Fruit fly (Drosophila melanogaster) whole organism, pupa: ENCODE data around the gene CG13137.

Experiments used
- CG10348 ChIP-seq: fragments of 200-800 bp; sonication (Bioruptor generic); IDR thresholded peaks from 2 replicates; pipeline ENCODE4 v1.3.6; 2022; ENCODE audit warnings: missing biosample characterization, missing genetic modification characterization
- CG12605 ChIP-seq: fragments of 200-800 bp; sonication (Bioruptor generic); IDR thresholded peaks from 2 replicates; pipeline ENCODE4 v1.3.6; 2022; ENCODE audit warnings: missing biosample characterization, missing genetic modification characterization
- CG14655 ChIP-seq: fragments of 200-800 bp; sonication (Bioruptor generic); optimal IDR thresholded peaks from 3 replicates; lab custom pipeline; 2017; ENCODE audit warnings: mild to moderate bottlenecking, missing biosample characterization, missing genetic modification reagents, missing genetic modification characterization
- CG15710 ChIP-seq: fragments of 200-800 bp; sonication (Bioruptor generic); optimal IDR thresholded peaks from 2 replicates; lab custom pipeline; 2018; ENCODE audit warnings: missing biosample characterization, mild to moderate bottlenecking, missing genetic modification characterization, moderate library complexity
- CG17806 ChIP-seq: fragments of 200-800 bp; sonication (Bioruptor generic); optimal IDR thresholded peaks from 2 replicates; lab custom pipeline; 2018; ENCODE audit warnings: missing biosample characterization, mild to moderate bottlenecking, missing genetic modification characterization, moderate library complexity
- CG34367 ChIP-seq: fragments of 200-800 bp; sonication (Bioruptor generic); optimal IDR thresholded peaks from 2 replicates; lab custom pipeline; 2018; ENCODE audit warnings: missing biosample characterization, mild to moderate bottlenecking, missing genetic modification characterization
- CG4496 ChIP-seq: fragments of 200-800 bp; sonication (Bioruptor generic); IDR thresholded peaks from 3 replicates; pipeline ENCODE4 v1.3.6; 2022; ENCODE audit warnings: missing biosample characterization, missing genetic modification characterization
- CG8159 ChIP-seq: fragments of 200-800 bp; sonication (Bioruptor generic); optimal IDR thresholded peaks from 3 replicates; lab custom pipeline; 2018; ENCODE audit warnings: missing biosample characterization, mild to moderate bottlenecking, missing genetic modification characterization, moderate library complexity
- CG8301 ChIP-seq: fragments of 200-800 bp; sonication (Bioruptor generic); optimal IDR thresholded peaks from 2 replicates; lab custom pipeline; 2018; ENCODE audit warnings: missing biosample characterization, mild to moderate bottlenecking, missing genetic modification characterization
- D1 ChIP-seq: fragments of 200-800 bp; sonication (Bioruptor generic); optimal IDR thresholded peaks from 2 replicates; lab custom pipeline; 2018; ENCODE audit warnings: missing biosample characterization, mild to moderate bottlenecking, missing genetic modification characterization, moderate library complexity
- EcR ChIP-seq: fragments of 200-800 bp; sonication (Bioruptor generic); optimal IDR thresholded peaks from 3 replicates; lab custom pipeline; 2019; ENCODE audit warnings: missing biosample characterization, missing genetic modification characterization, mild to moderate bottlenecking, moderate library complexity, missing genetic modification reagents
- Ets98B ChIP-seq: fragments of 200-800 bp; sonication (Bioruptor generic); IDR thresholded peaks from 2 replicates; pipeline ENCODE4 v1.3.6; 2022; ENCODE audit warnings: missing biosample characterization, missing genetic modification characterization
- Pif1A ChIP-seq: fragments of 200-800 bp; sonication (Bioruptor generic); optimal IDR thresholded peaks from 3 replicates; lab custom pipeline; 2016; ENCODE audit warnings: missing biosample characterization, missing genetic modification characterization
- Pif1B ChIP-seq: fragments of 200-800 bp; sonication (Bioruptor generic); optimal IDR thresholded peaks from 3 replicates; lab custom pipeline; 2016; ENCODE audit warnings: missing biosample characterization, missing genetic modification characterization
- Snoo ChIP-seq: fragments of 200-800 bp; sonication (Bioruptor generic); optimal IDR thresholded peaks from 3 replicates; lab custom pipeline; 2017; ENCODE audit warnings: missing biosample characterization, mild to moderate bottlenecking, missing genetic modification characterization, inconsistent platforms
- fd96Ca ChIP-seq: fragments of 200-800 bp; sonication (Bioruptor generic); IDR thresholded peaks from 3 replicates; pipeline ENCODE4 v1.3.6; 2022; ENCODE audit warnings: missing biosample characterization, missing genetic modification characterization
- gl ChIP-seq: fragments of 200-800 bp; sonication (Bioruptor generic); optimal IDR thresholded peaks from 2 replicates; lab custom pipeline; 2018; ENCODE audit warnings: missing biosample characterization, mild to moderate bottlenecking, missing genetic modification characterization
- rn ChIP-seq: fragments of 200-800 bp; sonication (Bioruptor generic); IDR thresholded peaks from 2 replicates; pipeline ENCODE4 v1.3.6; 2022; ENCODE audit warnings: missing biosample characterization, missing genetic modification characterization

CG13137 gene

dm6 chr2L:10210631-10211557 is 38.4 kb downstream of the CG13137 start, which contains the start of the genes CG5727 and ath:
Gene CG5727 (minus strand): TSS chr2L:10210681.
Gene ath (plus strand): TSS chr2L:10211143.
- TF ChIP-seq Pif1A, result no peak
- TF ChIP-seq CG17806, result peak; percentile 10

DNA sequence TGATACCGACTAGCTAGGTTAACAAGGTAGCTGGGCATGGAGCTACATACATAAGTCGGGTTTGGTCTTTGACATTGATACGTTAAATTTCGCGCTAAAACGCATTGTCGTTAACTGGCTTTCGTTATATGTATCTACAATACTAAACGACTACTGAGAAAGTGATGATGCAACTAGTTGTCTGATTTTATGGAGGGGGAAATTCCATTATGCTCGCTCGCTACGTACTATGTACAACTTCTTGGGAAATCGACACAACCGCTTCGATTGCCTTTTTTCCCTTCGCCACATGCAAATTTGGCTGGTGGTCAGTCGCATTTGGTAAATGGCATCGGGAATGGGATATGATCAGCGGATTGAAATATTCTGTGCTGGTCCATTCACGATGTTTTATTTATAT is 47.5 kb downstream of the CG13137 start:
- TF ChIP-seq gl (tag; lab: Kevin White, UChicago) (no peak), Ets98B (no peak), D1 (tag; lab: Kevin White, UChicago) (no peak), EcR (GFP tag; lab: Kevin White, UChicago) (no peak), Snoo (tag; lab: Kevin White, UChicago) (no peak), CG14655 (GFP tag; lab: Kevin White, UChicago) (no peak), Pif1A (no peak), CG15710 (tag; lab: Kevin White, UChicago) (no peak), Pif1B (GFP tag; lab: Kevin White, UChicago) (no peak), CG8159 (tag; lab: Kevin White, UChicago) (no peak)

DNA sequence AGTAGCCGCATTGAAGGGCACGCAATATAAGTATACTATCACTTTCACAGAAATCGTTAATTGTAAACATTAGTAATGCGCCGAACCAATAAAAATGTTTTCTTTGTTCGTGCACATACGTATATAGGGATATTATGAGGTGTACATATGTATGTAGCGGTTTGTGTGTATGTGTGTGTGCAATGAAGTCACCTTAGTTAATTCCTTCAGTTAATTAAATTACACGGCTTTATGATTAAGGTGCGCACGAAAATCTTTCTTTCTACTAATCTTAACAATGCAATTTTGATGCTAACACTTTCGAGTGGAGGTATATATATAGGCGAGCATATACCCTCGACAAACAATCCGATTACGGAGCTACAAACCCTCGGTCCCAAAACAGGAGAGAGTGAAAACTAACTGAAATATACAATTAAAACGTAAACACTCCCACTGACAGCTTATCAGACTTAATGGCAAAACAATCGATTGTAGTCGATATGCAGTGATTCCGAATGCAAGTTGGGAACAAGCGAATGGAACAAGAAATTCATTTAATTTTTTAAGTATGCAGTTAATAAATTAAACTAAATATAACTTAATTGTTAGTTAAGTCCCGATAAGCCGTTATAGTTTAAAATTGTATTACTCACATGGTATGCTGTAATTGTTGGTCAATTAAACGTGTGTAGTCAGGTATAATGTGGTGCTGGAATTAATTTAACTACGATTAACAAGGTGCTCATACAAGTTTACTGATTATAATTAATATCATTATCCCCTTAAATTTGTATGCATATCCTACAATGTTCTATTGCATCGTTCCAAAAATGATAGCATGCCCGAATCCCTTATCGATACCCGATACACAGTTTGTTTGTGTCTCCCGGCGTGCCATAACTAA is 48.2 kb downstream of the CG13137 start, which contains the start of the genes Npc1a and Prosalpha6:
Gene Npc1a (minus strand): TSS at position 716 of the 886 bp plus-strand sequence.
Gene Prosalpha6 (plus strand): TSS at position 851 of the 886 bp plus-strand sequence.
- TF ChIP-seq gl (tag; lab: Kevin White, UChicago) (no peak), CG15710 (tag; lab: Kevin White, UChicago) (peak; percentile 31)

DNA sequence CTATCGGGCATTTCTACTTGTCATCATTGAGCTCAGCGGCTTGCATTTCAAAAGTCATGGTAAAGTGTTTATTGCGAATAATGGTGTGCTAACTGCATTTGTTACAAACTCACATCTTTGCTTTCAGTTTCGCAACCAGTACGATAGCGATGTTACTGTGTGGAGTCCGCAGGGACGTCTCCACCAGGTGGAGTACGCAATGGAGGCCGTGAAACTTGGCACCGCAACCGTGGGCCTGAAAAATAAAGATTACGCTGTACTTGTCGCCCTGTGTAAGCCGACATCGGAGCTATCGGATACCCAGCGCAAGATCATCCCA is 48.8 kb downstream of the CG13137 start:
- TF ChIP-seq Pif1B (GFP tag; lab: Kevin White, UChicago), result no peak
- TF ChIP-seq Ets98B, result no peak
- no peak for TF ChIP-seq CG4496 (GFP tag; lab: Robert Waterston, UW)
- TF ChIP-seq CG8301, result no peak
- TF ChIP-seq CG12605 (GFP tag; lab: Robert Waterston, UW), result no peak
- no peak for TF ChIP-seq fd96Ca (GFP tag; lab: Robert Waterston, UW)
- TF ChIP-seq CG10348, result no peak
- no peak for TF ChIP-seq CG15710 (tag; lab: Kevin White, UChicago)
- TF ChIP-seq gl (tag; lab: Kevin White, UChicago), result no peak

- TF ChIP-seq Ets98B (no peak), CG34367 (tag; lab: Kevin White, UChicago) (no peak), gl (tag; lab: Kevin White, UChicago) (no peak), rn (no peak), D1 (tag; lab: Kevin White, UChicago) (peak; percentile 25), Pif1B (GFP tag; lab: Kevin White, UChicago) (no peak), fd96Ca (GFP tag; lab: Robert Waterston, UW) (no peak), Snoo (tag; lab: Kevin White, UChicago) (no peak), CG4496 (GFP tag; lab: Robert Waterston, UW) (no peak)
Measured at dm6 chr2L:10222550-10223231, 50.2 kb downstream of the CG13137 start, which contains the start of gene Bcs1. Gene Bcs1 (plus strand): TSS chr2L:10222657.
